Fruit fly (Drosophila melanogaster) whole organism, prepupa: ENCODE measurements around the gene CG15506.

Experiments
- Blimp-1 ChIP-seq: fragments of 200-800 bp; sonication (Bioruptor generic); optimal IDR thresholded peaks from 3 replicates; lab custom pipeline; 2017; ENCODE audit warnings: missing biosample characterization, missing genetic modification characterization, mild to moderate bottlenecking, moderate library complexity, missing genetic modification reagents
- CG10631 ChIP-seq: fragments of 200-800 bp; sonication (Bioruptor generic); optimal IDR thresholded peaks from 2 replicates; lab custom pipeline; 2016; ENCODE audit warnings: missing biosample characterization, missing genetic modification characterization
- CG10669 ChIP-seq: fragments of 200-800 bp; sonication (Bioruptor generic); optimal IDR thresholded peaks from 3 replicates; lab custom pipeline; 2018; ENCODE audit warnings: missing biosample characterization, mild to moderate bottlenecking, missing genetic modification characterization, moderate library complexity
- CG11294 ChIP-seq: fragments of 200-800 bp; sonication (Bioruptor generic); IDR thresholded peaks from 2 replicates; pipeline ENCODE4 v1.3.6; 2022; ENCODE audit warnings: missing biosample characterization, missing genetic modification characterization
- CG11762 ChIP-seq: fragments of 200-800 bp; sonication (Bioruptor generic); optimal IDR thresholded peaks from 3 replicates; lab custom pipeline; 2016; ENCODE audit warnings: missing biosample characterization, missing genetic modification characterization; ENCODE audit not compliant: insufficient read depth
- CG11902 ChIP-seq: fragments of 200-800 bp; sonication (Bioruptor generic); optimal IDR thresholded peaks from 3 replicates; lab custom pipeline; 2016; ENCODE audit warnings: missing biosample characterization, missing genetic modification characterization
- CG15336 ChIP-seq: fragments of 200-800 bp; sonication (Bioruptor generic); IDR thresholded peaks from 2 replicates; pipeline ENCODE4 v1.3.6; 2022; ENCODE audit warnings: missing biosample characterization, missing genetic modification characterization
- CG1621 ChIP-seq: fragments of 200-800 bp; sonication (Bioruptor generic); optimal IDR thresholded peaks from 3 replicates; lab custom pipeline; 2018; ENCODE audit warnings: missing biosample characterization, mild to moderate bottlenecking, missing genetic modification characterization
- CG16779 ChIP-seq: fragments of 200-800 bp; sonication (Bioruptor generic); optimal IDR thresholded peaks from 3 replicates; lab custom pipeline; 2017; ENCODE audit warnings: missing biosample characterization, mild to moderate bottlenecking, missing genetic modification characterization
- CG3032 ChIP-seq: fragments of 200-800 bp; optimal IDR thresholded peaks from 2 replicates; lab custom pipeline; 2019; ENCODE audit warnings: missing biosample characterization, mild to moderate bottlenecking, missing genetic modification characterization, moderate library complexity
- CG31627 ChIP-seq: fragments of 200-800 bp; sonication (Bioruptor generic); optimal IDR thresholded peaks from 3 replicates; lab custom pipeline; 2016; ENCODE audit warnings: missing biosample characterization, missing genetic modification characterization
- CG32006 ChIP-seq: fragments of 200-800 bp; sonication (Bioruptor generic); optimal IDR thresholded peaks from 3 replicates; lab custom pipeline; 2017; ENCODE audit warnings: missing biosample characterization, mild to moderate bottlenecking, missing genetic modification characterization
- CG34406 ChIP-seq: fragments of 200-800 bp; sonication (Bioruptor generic); optimal IDR thresholded peaks from 3 replicates; lab custom pipeline; 2016; ENCODE audit warnings: missing biosample characterization, missing genetic modification characterization
- CG3919 ChIP-seq: fragments of 200-800 bp; sonication (Bioruptor generic); optimal IDR thresholded peaks from 3 replicates; lab custom pipeline; 2016; ENCODE audit warnings: missing biosample characterization, missing genetic modification characterization
- CG4318 ChIP-seq: fragments of 200-800 bp; sonication (Bioruptor generic); optimal IDR thresholded peaks from 3 replicates; lab custom pipeline; 2017; ENCODE audit warnings: missing biosample characterization, mild to moderate bottlenecking, missing genetic modification characterization
- CG6163 ChIP-seq: fragments of 200-800 bp; sonication (Bioruptor generic); IDR thresholded peaks from 3 replicates; pipeline ENCODE4 v1.3.6; 2022; ENCODE audit warnings: missing biosample characterization, missing genetic modification characterization
- CG6792 ChIP-seq: fragments of 200-800 bp; sonication (Bioruptor generic); optimal IDR thresholded peaks from 3 replicates; lab custom pipeline; 2016; ENCODE audit warnings: missing biosample characterization, missing genetic modification characterization
- CG6808 ChIP-seq: fragments of 200-800 bp; sonication (Bioruptor generic); optimal IDR thresholded peaks from 3 replicates; lab custom pipeline; 2017; ENCODE audit warnings: missing biosample characterization, missing genetic modification characterization, mild to moderate bottlenecking, moderate library complexity, missing genetic modification reagents
- CG6854 ChIP-seq: fragments of 200-800 bp; sonication (Bioruptor generic); optimal IDR thresholded peaks from 2 replicates; lab custom pipeline; 2017; ENCODE audit warnings: missing biosample characterization, mild to moderate bottlenecking, missing genetic modification characterization
- CG7368 ChIP-seq: fragments of 200-800 bp; sonication (Bioruptor generic); optimal IDR thresholded peaks from 3 replicates; lab custom pipeline; 2016; ENCODE audit warnings: missing biosample characterization, missing genetic modification characterization
- CG8319 ChIP-seq: fragments of 200-800 bp; sonication (Bioruptor generic); optimal IDR thresholded peaks from 3 replicates; lab custom pipeline; 2016; ENCODE audit warnings: missing biosample characterization, missing genetic modification characterization
- CG8632 ChIP-seq: fragments of 200-800 bp; sonication (Bioruptor generic); optimal IDR thresholded peaks from 3 replicates; lab custom pipeline; 2016; ENCODE audit warnings: missing biosample characterization, missing genetic modification characterization
- CG9139 ChIP-seq: fragments of 200-800 bp; sonication (Bioruptor generic); optimal IDR thresholded peaks from 3 replicates; lab custom pipeline; 2017; ENCODE audit warnings: missing biosample characterization, mild to moderate bottlenecking, missing genetic modification characterization
- Eip75B ChIP-seq: fragments of 200-800 bp; sonication (Bioruptor generic); optimal IDR thresholded peaks from 3 replicates; lab custom pipeline; 2016; ENCODE audit warnings: missing biosample characterization, missing genetic modification characterization
- Eip78C ChIP-seq: fragments of 200-800 bp; sonication (Bioruptor generic); peaks from one replicate; lab custom pipeline; 2016; ENCODE audit warnings: missing biosample characterization, missing genetic modification characterization
- Eip93F ChIP-seq: fragments of 200-800 bp; sonication (Bioruptor generic); optimal IDR thresholded peaks from 2 replicates; lab custom pipeline; 2016; ENCODE audit warnings: missing biosample characterization, mild to moderate bottlenecking, missing genetic modification characterization
- Ets21C ChIP-seq: fragments of 200-800 bp; sonication (Bioruptor generic); optimal IDR thresholded peaks from 3 replicates; lab custom pipeline; 2016; ENCODE audit warnings: missing biosample characterization, missing genetic modification characterization
- Ets96B ChIP-seq: fragments of 200-800 bp; optimal IDR thresholded peaks from 2 replicates; lab custom pipeline; 2019; ENCODE audit warnings: missing biosample characterization, mild to moderate bottlenecking, missing genetic modification characterization, moderate library complexity
- Gug ChIP-seq: fragments of 200-800 bp; sonication (Bioruptor generic); IDR thresholded peaks from 2 replicates; pipeline ENCODE4 v1.3.6; 2022; ENCODE audit warnings: missing biosample characterization, missing genetic modification characterization
- Hr38 ChIP-seq: sonication (Bioruptor generic); optimal IDR thresholded peaks from 2 replicates; lab custom pipeline; 2016; ENCODE audit warnings: missing biosample characterization, missing genetic modification characterization
- Hr4 ChIP-seq: fragments of 200-800 bp; sonication (Bioruptor generic); optimal IDR thresholded peaks from 3 replicates; lab custom pipeline; 2016; ENCODE audit warnings: missing biosample characterization, missing genetic modification characterization
- Lpt ChIP-seq: fragments of 200-800 bp; sonication (Bioruptor generic); optimal IDR thresholded peaks from 3 replicates; lab custom pipeline; 2016; ENCODE audit warnings: missing biosample characterization, missing genetic modification characterization
- Met ChIP-seq: fragments of 200-800 bp; sonication (Bioruptor generic); optimal IDR thresholded peaks from 3 replicates; lab custom pipeline; 2016; ENCODE audit warnings: missing biosample characterization, missing genetic modification characterization
- Smox ChIP-seq: fragments of 200-800 bp; sonication (Bioruptor generic); optimal IDR thresholded peaks from 3 replicates; lab custom pipeline; 2016; ENCODE audit warnings: missing biosample characterization, missing genetic modification characterization
- Sox102F ChIP-seq: fragments of 200-800 bp; sonication (Bioruptor generic); optimal IDR thresholded peaks from 2 replicates; lab custom pipeline; 2016; ENCODE audit warnings: missing biosample characterization, mild to moderate bottlenecking, missing genetic modification characterization
- Sox15 ChIP-seq: fragments of 200-800 bp; sonication (Bioruptor generic); optimal IDR thresholded peaks from 3 replicates; lab custom pipeline; 2016; ENCODE audit warnings: missing biosample characterization, missing genetic modification characterization
- achi ChIP-seq: fragments of 200-800 bp; sonication (Bioruptor generic); optimal IDR thresholded peaks from 3 replicates; lab custom pipeline; 2016; ENCODE audit warnings: missing biosample characterization, missing genetic modification characterization
- acj6 ChIP-seq: fragments of 200-800 bp; sonication (Bioruptor generic); optimal IDR thresholded peaks from 3 replicates; lab custom pipeline; 2016; ENCODE audit warnings: missing biosample characterization, missing genetic modification characterization
- cyc ChIP-seq: fragments of 200-800 bp; sonication (Bioruptor generic); optimal IDR thresholded peaks from 3 replicates; lab custom pipeline; 2016; ENCODE audit warnings: missing biosample characterization, missing genetic modification characterization
- dac ChIP-seq: fragments of 200-800 bp; sonication (Bioruptor generic); optimal IDR thresholded peaks from 2 replicates; lab custom pipeline; 2017; ENCODE audit warnings: missing biosample characterization, mild to moderate bottlenecking, missing genetic modification characterization
- eg ChIP-seq: fragments of 200-800 bp; sonication (Bioruptor generic); IDR thresholded peaks from 3 replicates; pipeline ENCODE4 v1.3.6; 2022; ENCODE audit warnings: missing biosample characterization, missing genetic modification characterization
- esn ChIP-seq: fragments of 200-800 bp; sonication (Bioruptor generic); optimal IDR thresholded peaks from 2 replicates; lab custom pipeline; 2016; ENCODE audit warnings: missing biosample characterization, mild to moderate bottlenecking, missing genetic modification characterization, moderate library complexity
- fd85E ChIP-seq: fragments of 200-800 bp; sonication (Bioruptor generic); optimal IDR thresholded peaks from 3 replicates; lab custom pipeline; 2016; ENCODE audit warnings: missing biosample characterization, missing genetic modification characterization
- fkh ChIP-seq: fragments of 200-800 bp; sonication (Bioruptor generic); optimal IDR thresholded peaks from 3 replicates; lab custom pipeline; 2017; ENCODE audit warnings: missing biosample characterization, mild to moderate bottlenecking, missing genetic modification characterization, moderate library complexity
- net ChIP-seq: fragments of 200-800 bp; sonication (Bioruptor generic); optimal IDR thresholded peaks from 3 replicates; lab custom pipeline; 2016; ENCODE audit warnings: missing biosample characterization, missing genetic modification characterization
- salr ChIP-seq, 2 experiments: fragments of 200-800 bp; sonication (Bioruptor generic); optimal IDR thresholded peaks; 3 replicates each; lab custom pipeline; 2016 to 2018; ENCODE audit warnings: missing biosample characterization in 2 of 2, missing genetic modification characterization in 2 of 2, mild to moderate bottlenecking in 1 of 2
- spab ChIP-seq: fragments of 200-800 bp; sonication (Bioruptor generic); optimal IDR thresholded peaks from 2 replicates; lab custom pipeline; 2017; ENCODE audit warnings: missing biosample characterization, mild to moderate bottlenecking, missing genetic modification characterization, missing genetic modification reagents
- topi ChIP-seq: fragments of 200-800 bp; sonication (Bioruptor generic); optimal IDR thresholded peaks from 3 replicates; lab custom pipeline; 2016; ENCODE audit warnings: missing biosample characterization, missing genetic modification characterization
- vri ChIP-seq: fragments of 200-800 bp; sonication (Bioruptor generic); optimal IDR thresholded peaks from 3 replicates; lab custom pipeline; 2016; ENCODE audit warnings: missing biosample characterization, mild to moderate bottlenecking, missing genetic modification characterization

Gene CG15506

dm6 chr3R:29681241-29681640 lies 37.2 kb upstream of the CG15506 start:
- TF ChIP-seq eg (GFP tag; lab: Robert Waterston, UW): no peak
- no peak for TF ChIP-seq CG32006 (GFP tag; lab: Kevin White, UChicago)
- TF ChIP-seq CG16779 (tag; lab: Kevin White, UChicago): no peak
- TF ChIP-seq Met: no peak
- TF ChIP-seq CG3032 (tag; lab: Kevin White, UChicago): no peak
- TF ChIP-seq fkh (GFP tag; lab: Kevin White, UChicago): no peak
- TF ChIP-seq CG1621 (tag; lab: Kevin White, UChicago): no peak
- TF ChIP-seq salr (GFP tag; optimal IDR thresholded peaks at IDR 0.05; lab: Kevin White, UChicago): no peak
- no peak for TF ChIP-seq Eip93F
- no peak for TF ChIP-seq CG34406 (GFP tag; lab: Kevin White, UChicago)
- TF ChIP-seq dac (GFP tag; lab: Kevin White, UChicago): no peak
- TF ChIP-seq CG15336 (GFP tag; lab: Robert Waterston, UW): no peak
- no peak for TF ChIP-seq Ets21C
- no peak for TF ChIP-seq net (GFP tag; lab: Kevin White, UChicago)
- no peak for TF ChIP-seq CG8319 (GFP tag; lab: Kevin White, UChicago)
- TF ChIP-seq CG11902 (GFP tag; lab: Kevin White, UChicago): no peak
- no peak for TF ChIP-seq CG8632 (GFP tag; lab: Kevin White, UChicago)

DNA sequence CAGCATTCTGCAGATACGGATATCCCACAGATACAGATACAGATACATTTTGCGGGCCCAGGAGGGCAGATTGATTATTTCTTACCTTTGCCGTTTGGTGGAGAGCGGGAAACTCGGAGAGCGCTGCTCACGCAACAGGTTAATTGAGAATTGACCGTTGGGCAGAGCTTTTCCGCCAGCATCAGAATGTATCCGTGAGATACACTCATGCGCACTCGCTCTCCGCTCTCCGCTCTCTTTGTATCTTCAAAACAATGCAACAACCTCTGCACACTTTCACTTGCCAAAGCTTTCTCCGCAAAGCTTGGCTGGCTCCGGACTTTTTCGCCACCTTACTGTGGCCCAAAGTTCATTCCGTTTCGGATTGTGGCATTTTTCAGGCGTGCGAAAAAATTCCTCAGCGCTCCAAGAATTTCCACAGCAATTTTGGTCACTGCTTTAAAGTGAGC lies 36.3 kb upstream of the CG15506 start, which contains the start of the genes CG7582 and Gycalpha99B:
CG7582 (minus strand) TSS at position 127 of the 449 bp plus-strand sequence.
Gycalpha99B (plus strand) TSS at position 352 of the 449 bp plus-strand sequence.
- TF ChIP-seq Hr38 (GFP tag; lab: Kevin White, UChicago) (no peak), esn (no peak), salr (GFP tag; optimal IDR thresholded peaks at IDR 0.05; lab: Kevin White, UChicago) (no peak), CG34406 (GFP tag; lab: Kevin White, UChicago) (no peak), CG8632 (GFP tag; lab: Kevin White, UChicago) (no peak), CG3032 (tag; lab: Kevin White, UChicago) (no peak), CG6792 (GFP tag; lab: Kevin White, UChicago) (no peak), Ets21C (no peak), Lpt (no peak), achi (no peak), CG10669 (GFP tag; lab: Kevin White, UChicago) (no peak), topi (GFP tag; lab: Kevin White, UChicago) (no peak), acj6 (GFP tag; lab: Kevin White, UChicago) (no peak), CG10631 (no peak), Eip93F (no peak), CG32006 (GFP tag; lab: Kevin White, UChicago) (no peak), CG11762 (GFP tag; lab: Kevin White, UChicago) (no peak), fd85E (GFP tag; lab: Kevin White, UChicago) (peak; percentile 5), vri (GFP tag; lab: Kevin White, UChicago) (no peak), Ets96B (tag; lab: Kevin White, UChicago) (no peak), Eip75B (no peak), CG4318 (GFP tag; lab: Kevin White, UChicago) (no peak), CG6163 (GFP tag; lab: Robert Waterston, UW) (peak; percentile 24; the same call in 1 of the 3 replicates), Smox (GFP tag; lab: Kevin White, UChicago) (no peak), CG9139 (no peak), cyc (no peak), eg (GFP tag; lab: Robert Waterston, UW) (peak; percentile 14; the same call in 1 of the 3 replicates), CG11902 (GFP tag; lab: Kevin White, UChicago) (no peak), CG8319 (GFP tag; lab: Kevin White, UChicago) (no peak), CG3919 (GFP tag; lab: Kevin White, UChicago) (peak; percentile 28), dac (GFP tag; lab: Kevin White, UChicago) (no peak), CG6854 (GFP tag; lab: Kevin White, UChicago) (peak; percentile 72), Hr4 (no peak), CG6808 (peak; percentile 19), Blimp-1 (GFP tag; lab: Kevin White, UChicago) (peak; percentile 99), CG11294 (GFP tag; lab: Robert Waterston, UW) (no peak), CG7368 (GFP tag; lab: Kevin White, UChicago) (no peak), CG31627 (GFP tag; lab: Kevin White, UChicago) (no peak), net (GFP tag; lab: Kevin White, UChicago) (no peak), Eip78C (peak; percentile 55), spab (GFP tag; lab: Kevin White, UChicago) (no peak), Sox102F (GFP tag; lab: Kevin White, UChicago) (peak; percentile 51), fkh (GFP tag; lab: Kevin White, UChicago) (no peak), Sox15 (no peak), Gug (GFP tag; lab: Robert Waterston, UW) (no peak)
